Fruit fly (Drosophila melanogaster) whole organism, embryonic: Measurements from ENCODE around the gene Wnt6.

Experiments
- Ada2b ChIP-seq: fragments of 200-800 bp; sonication (Bioruptor generic); IDR thresholded peaks from 2 replicates; pipeline ENCODE4 v1.3.6; 2022; ENCODE audit warnings: missing biosample characterization, missing genetic modification characterization
- Asciz ChIP-seq: fragments of 200-800 bp; sonication (Bioruptor generic); optimal IDR thresholded peaks from 2 replicates; lab custom pipeline; 2017; ENCODE audit warnings: missing biosample characterization, mild to moderate bottlenecking, missing genetic modification characterization, missing genetic modification reagents
- Atf3 ChIP-seq: fragments of 200-800 bp; sonication (Bioruptor generic); optimal IDR thresholded peaks from 3 replicates; lab custom pipeline; 2016; ENCODE audit warnings: missing biosample characterization, missing genetic modification characterization
- CG11723 ChIP-seq: fragments of 200-800 bp; sonication (Bioruptor generic); optimal IDR thresholded peaks from 2 replicates; lab custom pipeline; 2017; ENCODE audit warnings: missing biosample characterization, mild to moderate bottlenecking, missing genetic modification characterization
- CG13424 ChIP-seq: fragments of 200-800 bp; sonication (Bioruptor generic); optimal IDR thresholded peaks from 2 replicates; lab custom pipeline; 2019; ENCODE audit warnings: missing biosample characterization, mild to moderate bottlenecking, missing genetic modification characterization, moderate library complexity
- CG15269 ChIP-seq: fragments of 200-800 bp; sonication (Bioruptor generic); optimal IDR thresholded peaks from 2 replicates; lab custom pipeline; 2018; ENCODE audit warnings: missing biosample characterization, mild to moderate bottlenecking, missing genetic modification characterization, moderate library complexity
- CG16779 ChIP-seq: fragments of 200-800 bp; sonication (Bioruptor generic); IDR thresholded peaks from 2 replicates; pipeline ENCODE4 v1.3.6; 2022; ENCODE audit warnings: missing biosample characterization, missing genetic modification characterization
- CG17359 ChIP-seq: fragments of 200-800 bp; sonication (Bioruptor generic); optimal IDR thresholded peaks from 3 replicates; lab custom pipeline; 2018; ENCODE audit warnings: missing biosample characterization, mild to moderate bottlenecking, missing genetic modification characterization, moderate library complexity
- CG18011 ChIP-seq: fragments of 200-800 bp; sonication (Bioruptor generic); optimal IDR thresholded peaks from 2 replicates; lab custom pipeline; 2017; ENCODE audit warnings: missing biosample characterization, missing genetic modification characterization, mild to moderate bottlenecking, moderate library complexity, missing genotype
- CG2678 ChIP-seq: fragments of 200-800 bp; sonication (Bioruptor generic); optimal IDR thresholded peaks from 3 replicates; lab custom pipeline; 2019; ENCODE audit warnings: missing biosample characterization, mild to moderate bottlenecking, missing genetic modification characterization, moderate library complexity
- CG2875 ChIP-seq: fragments of 200-800 bp; sonication (Bioruptor generic); optimal IDR thresholded peaks from 2 replicates; lab custom pipeline; 2017; ENCODE audit warnings: missing biosample characterization, mild to moderate bottlenecking, missing genetic modification characterization, missing genetic modification reagents
- CG3838 ChIP-seq: fragments of 200-800 bp; sonication (Bioruptor generic); optimal IDR thresholded peaks from 3 replicates; lab custom pipeline; 2016; ENCODE audit warnings: missing biosample characterization, missing genetic modification characterization
- CG4282 ChIP-seq: fragments of 200-800 bp; sonication (Bioruptor generic); optimal IDR thresholded peaks from 2 replicates; lab custom pipeline; 2016; ENCODE audit warnings: missing biosample characterization, missing genetic modification characterization
- CG4360 ChIP-seq: fragments of 200-800 bp; sonication (Bioruptor generic); IDR thresholded peaks from 2 replicates; pipeline ENCODE4 v1.3.6; 2022; ENCODE audit warnings: missing biosample characterization, missing genetic modification characterization
- CG4854 ChIP-seq: fragments of 200-800 bp; sonication (Bioruptor generic); optimal IDR thresholded peaks from 2 replicates; lab custom pipeline; 2016; ENCODE audit warnings: missing biosample characterization, missing genetic modification characterization, inconsistent platforms
- CG6765 ChIP-seq: fragments of 200-800 bp; sonication (Bioruptor generic); optimal IDR thresholded peaks from 3 replicates; lab custom pipeline; 2017; ENCODE audit warnings: missing biosample characterization, mild to moderate bottlenecking, missing genetic modification characterization
- Dll ChIP-seq: fragments of 200-800 bp; sonication (Bioruptor generic); IDR thresholded peaks from 4 replicates; pipeline ENCODE4 v1.3.6; 2022; ENCODE audit warnings: missing biosample characterization, missing genetic modification characterization; ENCODE audit not compliant: partially characterized antibody
- E2f1 ChIP-seq: fragments of 200-800 bp; sonication (Bioruptor generic); IDR thresholded peaks from 2 replicates; pipeline ENCODE4 v1.3.6; 2022; ENCODE audit warnings: missing biosample characterization, missing genetic modification characterization
- Ets65A ChIP-seq: fragments of 200-800 bp; sonication (Bioruptor generic); peaks from one replicate; lab custom pipeline; 2016; ENCODE audit warnings: missing biosample characterization, missing genetic modification characterization
- GATAe ChIP-seq: fragments of 200-800 bp; sonication (Bioruptor generic); conservative IDR thresholded peaks from 2 replicates; pipeline ENCODE4 v1.3.6; 2022; ENCODE audit warnings: missing biosample characterization, missing genetic modification characterization
- HLH4C ChIP-seq: fragments of 200-800 bp; sonication (Bioruptor generic); IDR thresholded peaks from 3 replicates; pipeline ENCODE4 v1.3.6; 2022; ENCODE audit warnings: missing biosample characterization, missing genetic modification characterization; ENCODE audit not compliant: partially characterized antibody
- Hr51 ChIP-seq, 2 experiments: fragments of 200-800 bp; sonication (Bioruptor generic); optimal IDR thresholded peaks; 2 replicates in 1 of 2; 3 replicates in 1 of 2; lab custom pipeline; 2016 to 2018; ENCODE audit warnings: missing biosample characterization in 2 of 2, missing genetic modification characterization in 2 of 2, mild to moderate bottlenecking in 1 of 2, moderate library complexity in 1 of 2
- Lhr ChIP-seq: fragments of 200-800 bp; sonication (Bioruptor generic); optimal IDR thresholded peaks from 3 replicates; lab custom pipeline; 2017; ENCODE audit warnings: mild to moderate bottlenecking, missing biosample characterization, missing genetic modification reagents, missing genetic modification characterization
- Max ChIP-seq: fragments of 200-800 bp; sonication (Bioruptor generic); optimal IDR thresholded peaks from 2 replicates; lab custom pipeline; 2016; ENCODE audit warnings: missing biosample characterization, mild to moderate bottlenecking, missing genetic modification characterization
- Meics ChIP-seq: fragments of 200-800 bp; sonication (Bioruptor generic); optimal IDR thresholded peaks from 2 replicates; lab custom pipeline; 2017; ENCODE audit warnings: missing biosample characterization, mild to moderate bottlenecking, missing genetic modification characterization
- Sin3A ChIP-seq: fragments of >200 bp; optimal IDR thresholded peaks from 2 replicates; lab custom pipeline; 2018
- YL-1 ChIP-seq: fragments of 200-800 bp; sonication (Bioruptor generic); optimal IDR thresholded peaks from 3 replicates; lab custom pipeline; 2017; ENCODE audit warnings: missing biosample characterization, mild to moderate bottlenecking, missing genetic modification characterization
- az2 ChIP-seq: fragments of 200-800 bp; sonication (Bioruptor generic); optimal IDR thresholded peaks from 3 replicates; lab custom pipeline; 2016; ENCODE audit warnings: missing biosample characterization, missing genetic modification characterization
- br ChIP-seq: fragments of >200 bp; optimal IDR thresholded peaks from 2 replicates; lab custom pipeline; 2017
- btn ChIP-seq: fragments of 200-800 bp; sonication (Bioruptor generic); optimal IDR thresholded peaks from 2 replicates; lab custom pipeline; 2016; ENCODE audit warnings: missing biosample characterization, missing genetic modification characterization
- chn ChIP-seq: fragments of 200-800 bp; sonication (Bioruptor generic); optimal IDR thresholded peaks from 2 replicates; lab custom pipeline; 2016; ENCODE audit warnings: missing biosample characterization, missing genetic modification characterization
- dan ChIP-seq: fragments of 200-800 bp; sonication (Bioruptor generic); IDR thresholded peaks from 2 replicates; pipeline ENCODE4 v1.3.6; 2022; ENCODE audit warnings: missing biosample characterization, missing genetic modification characterization
- dysf ChIP-seq: fragments of 200-800 bp; sonication (Bioruptor generic); IDR thresholded peaks from 3 replicates; pipeline ENCODE4 v1.3.6; 2022; ENCODE audit warnings: missing biosample characterization, missing genetic modification characterization
- ftz-f1 ChIP-seq: fragments of 200-800 bp; sonication (Bioruptor generic); optimal IDR thresholded peaks from 2 replicates; lab custom pipeline; 2016; ENCODE audit warnings: missing biosample characterization, missing genetic modification characterization
- gcm2 ChIP-seq: fragments of 200-800 bp; sonication (Bioruptor generic); optimal IDR thresholded peaks from 2 replicates; lab custom pipeline; 2016; ENCODE audit warnings: missing biosample characterization, missing genetic modification characterization
- gro ChIP-seq: fragments of 200-800 bp; sonication (Bioruptor generic); optimal IDR thresholded peaks from 2 replicates; lab custom pipeline; 2016; ENCODE audit warnings: missing biosample characterization, missing genetic modification characterization
- hb ChIP-seq: fragments of 200-800 bp; sonication (Bioruptor generic); IDR thresholded peaks from 3 replicates; pipeline ENCODE4 v1.3.6; 2022; ENCODE audit warnings: missing biosample characterization, missing genetic modification characterization; ENCODE audit not compliant: partially characterized antibody
- lov ChIP-seq, 2 experiments: fragments of 200-800 bp in 1 of 2; fragments of >200 bp in 1 of 2; sonication (Bioruptor generic) in 1 of 2; IDR thresholded peaks in 1 of 2; optimal IDR thresholded peaks in 1 of 2; 2 replicates in 1 of 2; 3 replicates in 1 of 2; pipeline versions ENCODE4 v1.3.6 to Lab custom; 2017 to 2022; ENCODE audit warnings: missing biosample characterization in 1 of 2, missing genetic modification characterization in 1 of 2
- mld ChIP-seq: fragments of 200-800 bp; sonication (Bioruptor generic); IDR thresholded peaks from 3 replicates; pipeline ENCODE4 v1.3.6; 2022; ENCODE audit warnings: missing biosample characterization, missing genetic modification characterization; ENCODE audit not compliant: partially characterized antibody
- nau ChIP-seq: fragments of 200-800 bp; sonication (Bioruptor generic); optimal IDR thresholded peaks from 3 replicates; lab custom pipeline; 2017; ENCODE audit warnings: missing biosample characterization, mild to moderate bottlenecking, missing genetic modification characterization, missing genetic modification reagents
- nom ChIP-seq: fragments of 200-800 bp; sonication (Bioruptor generic); optimal IDR thresholded peaks from 2 replicates; lab custom pipeline; 2017; ENCODE audit warnings: missing biosample characterization, missing genetic modification characterization, mild to moderate bottlenecking, moderate library complexity, missing genetic modification reagents
- p53 ChIP-seq: fragments of 200-800 bp; sonication (Bioruptor generic); optimal IDR thresholded peaks from 2 replicates; lab custom pipeline; 2016; ENCODE audit warnings: missing biosample characterization, missing genetic modification characterization
- pzg ChIP-seq: fragments of 200-800 bp; sonication (Bioruptor generic); optimal IDR thresholded peaks from 3 replicates; lab custom pipeline; 2018; ENCODE audit warnings: missing biosample characterization, mild to moderate bottlenecking, missing genetic modification characterization, moderate library complexity
- run ChIP-seq: fragments of 200-800 bp; sonication (Bioruptor generic); optimal IDR thresholded peaks from 3 replicates; lab custom pipeline; 2018; ENCODE audit warnings: missing biosample characterization, mild to moderate bottlenecking, missing genetic modification characterization
- sc ChIP-seq, 3 experiments: fragments of >200 bp in 2 of 3; fragments of 200-800 bp in 1 of 3; sonication (Bioruptor generic) in 1 of 3; optimal IDR thresholded peaks; 2 replicates in 2 of 3; 3 replicates in 1 of 3; lab custom pipeline; 2017; ENCODE audit warnings: mild to moderate bottlenecking in 1 of 3, missing biosample characterization in 1 of 3, missing genetic modification characterization in 1 of 3, missing genetic modification reagents in 1 of 3
- sima ChIP-seq: fragments of 200-800 bp; sonication (Bioruptor generic); optimal IDR thresholded peaks from 2 replicates; lab custom pipeline; 2016; ENCODE audit warnings: missing biosample characterization, missing genetic modification characterization
- sob ChIP-seq: fragments of 200-800 bp; sonication (Bioruptor generic); IDR thresholded peaks from 2 replicates; pipeline ENCODE4 v1.3.6; 2022; ENCODE audit warnings: missing biosample characterization, missing genetic modification characterization
- sr ChIP-seq: fragments of 200-800 bp; sonication (Bioruptor generic); IDR thresholded peaks from 3 replicates; pipeline ENCODE4 v1.3.6; 2022; ENCODE audit warnings: missing biosample characterization, missing genetic modification characterization
- toy ChIP-seq: fragments of 200-800 bp; sonication (Bioruptor generic); IDR thresholded peaks from 2 replicates; pipeline ENCODE4 v1.3.6; 2022; ENCODE audit warnings: missing biosample characterization, missing genetic modification characterization
- tx ChIP-seq: fragments of 200-800 bp; sonication (Bioruptor generic); optimal IDR thresholded peaks from 2 replicates; lab custom pipeline; 2016; ENCODE audit warnings: missing biosample characterization, missing genetic modification characterization

Wnt6 gene

dm6 chr2L:7396962-7397361 lies 63.4 kb downstream of the Wnt6 start (continued):
- no peak for TF ChIP-seq Atf3 (GFP tag; lab: Kevin White, UChicago)
- peak; percentile 60 for TF ChIP-seq run (tag; lab: Kevin White, UChicago)
- TF ChIP-seq CG18011 (GFP tag; lab: Kevin White, UChicago), result peak; percentile 22
- TF ChIP-seq gcm2 (GFP tag; lab: Kevin White, UChicago), result no peak
- TF ChIP-seq sima (GFP tag; lab: Kevin White, UChicago), result no peak
- TF ChIP-seq lov (optimal IDR thresholded peaks at IDR 0.05; lab: Kevin White, UChicago), result no peak
- no peak for TF ChIP-seq lov (GFP tag; IDR thresholded peaks at IDR 0.05; lab: Robert Waterston, UW)
- no peak for TF ChIP-seq Sin3A (lab: Kevin White, UChicago)
- TF ChIP-seq CG2678 (tag; lab: Kevin White, UChicago), result peak; percentile 80
- TF ChIP-seq chn (GFP tag; lab: Kevin White, UChicago), result peak; percentile 32
- no peak for TF ChIP-seq HLH4C (GFP tag; lab: Robert Waterston, UW)
- TF ChIP-seq az2, result peak; percentile 64
- TF ChIP-seq Max, result no peak
- TF ChIP-seq gro (GFP tag; lab: Kevin White, UChicago), result no peak
- no peak for TF ChIP-seq sc (optimal IDR thresholded peaks at IDR 0.05; lab: Kevin White, UChicago)
- TF ChIP-seq sc (GFP tag; optimal IDR thresholded peaks at IDR 0.05; lab: Kevin White, UChicago), result peak; percentile 6
- TF ChIP-seq nau, result peak; percentile 13
- no peak for TF ChIP-seq CG3838 (GFP tag; lab: Kevin White, UChicago)
- peak; percentile 17 for TF ChIP-seq CG6765 (GFP tag; lab: Kevin White, UChicago)
- no peak for TF ChIP-seq GATAe (GFP tag; lab: Robert Waterston, UW)
- no peak for TF ChIP-seq ftz-f1 (GFP tag; lab: Kevin White, UChicago)
- TF ChIP-seq CG13424, result peak; percentile 55
- no peak for TF ChIP-seq nom (GFP tag; lab: Kevin White, UChicago)
- TF ChIP-seq toy, result 0 out of 2 replicates have a peak, but pooled peaks have one; percentile 45
- peak; percentile 56 for TF ChIP-seq Asciz (GFP tag; lab: Kevin White, UChicago)
- TF ChIP-seq sob (GFP tag; lab: Robert Waterston, UW), result peak; percentile 83
- peak; percentile 77 for TF ChIP-seq CG15269 (tag; lab: Kevin White, UChicago)
- peak; percentile 3 for TF ChIP-seq CG11723
- no peak for TF ChIP-seq hb (GFP tag; lab: Robert Waterston, UW)
- TF ChIP-seq Ets65A (GFP tag; lab: Kevin White, UChicago), result peak; percentile 52
- no peak for TF ChIP-seq Lhr (GFP tag; lab: Kevin White, UChicago)
- TF ChIP-seq Ada2b (GFP tag; lab: Robert Waterston, UW), result peak; percentile 79; the same call in 1 of the 2 replicates
- TF ChIP-seq btn (GFP tag; lab: Kevin White, UChicago), result no peak
- no peak for TF ChIP-seq p53
- TF ChIP-seq E2f1, result peak; percentile 81
- TF ChIP-seq Hr51 (GFP tag; optimal IDR thresholded peaks at IDR 0.05; lab: Kevin White, UChicago), result peak; percentile 13 to 69
- peak; percentile 84 for TF ChIP-seq dysf (GFP tag; lab: Robert Waterston, UW)
- no peak for TF ChIP-seq CG16779
- TF ChIP-seq CG4854 (GFP tag; lab: Kevin White, UChicago), result peak; percentile 31
- peak; percentile 14; the same call in 1 of the 3 replicates for TF ChIP-seq sr
- no peak for TF ChIP-seq Dll (GFP tag; lab: Robert Waterston, UW)
- peak; percentile 68 for TF ChIP-seq CG17359 (tag; lab: Kevin White, UChicago)
- TF ChIP-seq br (lab: Kevin White, UChicago), result no peak
- no peak for TF ChIP-seq dan (GFP tag; lab: Robert Waterston, UW)
- peak; percentile 75 for TF ChIP-seq Meics
- TF ChIP-seq tx, result no peak
- no peak for TF ChIP-seq pzg (GFP tag; lab: Kevin White, UChicago)
- no peak for TF ChIP-seq CG4282
- TF ChIP-seq CG2875 (GFP tag; lab: Kevin White, UChicago), result peak; percentile 42
- TF ChIP-seq mld (GFP tag; lab: Robert Waterston, UW), result no peak
- no peak for TF ChIP-seq YL-1 (GFP tag; lab: Kevin White, UChicago)
- TF ChIP-seq CG4360 (GFP tag; lab: Robert Waterston, UW), result no peak
